Fruit fly (Drosophila melanogaster): ENCODE data around the gene Gagr.

The Gagr gene

dm6 chr3L:16385252-16385879 lies 9.0 kb upstream of the Gagr start (continued):
- TF ChIP-seq MESR4 (GFP tag; optimal IDR thresholded peaks at IDR 0.05), result peak; percentile 63
- TF ChIP-seq CG15479 (GFP tag; optimal IDR thresholded peaks at IDR 0.05), result peak; percentile 64
- no peak for TF ChIP-seq phol (tag; optimal IDR thresholded peaks at IDR 0.05)
- no peak for TF ChIP-seq sob (GFP tag; IDR thresholded peaks at IDR 0.05)
- peak; percentile 30 for TF ChIP-seq CG4617 (GFP tag; optimal IDR thresholded peaks at IDR 0.05; ENCODE audit: borderline replicate concordance)
- TF ChIP-seq sug (tag; optimal IDR thresholded peaks at IDR 0.05), result peak; percentile 67
- TF ChIP-seq CG8388 (GFP tag; optimal IDR thresholded peaks at IDR 0.05), result no peak
- no peak for TF ChIP-seq CG1792 (GFP tag; optimal IDR thresholded peaks at IDR 0.05)
- no peak for TF ChIP-seq zfh1 (GFP tag; IDR thresholded peaks at IDR 0.05)
- peak; percentile 48; the same call in 1 of the 2 replicates for TF ChIP-seq Bgb (GFP tag; IDR thresholded peaks at IDR 0.05; ENCODE audit: partially characterized antibody)
- no peak for TF ChIP-seq CG14965 (GFP tag; optimal IDR thresholded peaks at IDR 0.05; ENCODE audit: borderline replicate concordance)
- no peak for TF ChIP-seq CTCF (GFP tag; optimal IDR thresholded peaks at IDR 0.05)
- TF ChIP-seq cg (GFP tag; optimal IDR thresholded peaks at IDR 0.05), result peak; percentile 97
- TF ChIP-seq Scr (GFP tag; IDR thresholded peaks at IDR 0.05; ENCODE audit: partially characterized antibody), result 0 out of 2 replicates have a peak, but pooled peaks have one; percentile 21
- TF ChIP-seq CG9727 (GFP tag; optimal IDR thresholded peaks at IDR 0.05), result no peak
- no peak for TF ChIP-seq CG3065 (GFP tag; optimal IDR thresholded peaks at IDR 0.05)
- no peak for TF ChIP-seq CG2129 (GFP tag; IDR thresholded peaks at IDR 0.05; ENCODE audit: partially characterized antibody)
- no peak for TF ChIP-seq ash1 (GFP tag; optimal IDR thresholded peaks at IDR 0.05)
- TF ChIP-seq Sin3A (optimal IDR thresholded peaks at IDR 0.05), result peak; percentile 3

dm6 chr3L:16385880-16386584 lies 8.4 kb upstream of the Gagr start, which contains the start of the genes Agpat3 and RAF2:
Gene Agpat3, minus strand, starts transcription at chr3L:16385957.
Gene RAF2, plus strand, starts transcription at chr3L:16386327.
- TF ChIP-seq tio (GFP tag; optimal IDR thresholded peaks at IDR 0.05) (peak; percentile 64), CG13296 (GFP tag; optimal IDR thresholded peaks at IDR 0.05) (no peak), Ets97D (GFP tag; optimal IDR thresholded peaks at IDR 0.05) (no peak), CG15696 (tag; optimal IDR thresholded peaks at IDR 0.05) (peak; percentile 11), CG4282 (GFP tag; optimal IDR thresholded peaks at IDR 0.05) (no peak), lov (optimal IDR thresholded peaks at IDR 0.05) (no peak), lov (GFP tag; IDR thresholded peaks at IDR 0.05) (no peak), CG5953 (GFP tag; IDR thresholded peaks at IDR 0.05) (0 out of 2 replicates have a peak, but pooled peaks have one; percentile 10), Sry-δ (GFP tag; optimal IDR thresholded peaks at IDR 0.05) (peak; percentile 12), CG12299 (tag; optimal IDR thresholded peaks at IDR 0.05) (no peak), sisA (GFP tag; IDR thresholded peaks at IDR 0.05) (peak; percentile 51; the same call in 1 of the 2 replicates), CG14710 (tag; optimal IDR thresholded peaks at IDR 0.05) (peak; percentile 76), CG16813 (GFP tag; IDR thresholded peaks at IDR 0.05; ENCODE audit: partially characterized antibody) (no peak), vnd (GFP tag; IDR thresholded peaks at IDR 0.05; ENCODE audit: partially characterized antibody) (no peak), Aef1 (GFP tag; IDR thresholded peaks at IDR 0.05) (peak; percentile 38), bigmax (GFP tag; optimal IDR thresholded peaks at IDR 0.05) (no peak), CG17361 (GFP tag; IDR thresholded peaks at IDR 0.05) (peak; percentile 77; the same call in 2 of the 3 replicates), Mrtf (GFP tag; IDR thresholded peaks at IDR 0.05) (no peak), phol (tag; optimal IDR thresholded peaks at IDR 0.05) (peak; percentile 60), twi (tag; optimal IDR thresholded peaks at IDR 0.05) (no peak), CG10366 (GFP tag; IDR thresholded peaks at IDR 0.05) (peak; percentile 45), luna (GFP tag; optimal IDR thresholded peaks at IDR 0.05) (no peak), CG16779 (GFP tag; IDR thresholded peaks at IDR 0.05) (no peak), tin (GFP tag; optimal IDR thresholded peaks at IDR 0.05) (peak; percentile 67), Ptx1 (GFP tag; IDR thresholded peaks at IDR 0.05) (no peak; the same call in 1 of the 2 replicates), BEAF-32 (GFP tag; optimal IDR thresholded peaks at IDR 0.05) (peak; percentile 37), Lhr (GFP tag; optimal IDR thresholded peaks at IDR 0.05) (peak; percentile 22), ara (GFP tag; IDR thresholded peaks at IDR 0.05) (no peak), CG4404 (GFP tag; IDR thresholded peaks at IDR 0.05) (no peak), eyg (GFP tag; optimal IDR thresholded peaks at IDR 0.05) (no peak), Hmr (GFP tag; optimal IDR thresholded peaks at IDR 0.05) (peak; percentile 36)

Data from whole organism, embryonic.